Fruit fly (Drosophila melanogaster) S2 (cell line): ENCODE measurements around the gene GstD5.
A peak's percentile ranks its signal among the peaks of the same experiment; 100 is the strongest.

ENCODE experiments used
- CG8478 ChIP-seq: fragments of >200 bp; optimal IDR thresholded peaks from 2 replicates; lab custom pipeline; 2018
- CTCF ChIP-seq, 2 experiments: fragments of >200 bp; optimal IDR thresholded peaks; 2 replicates each; lab custom pipeline; 2018

- TF ChIP-seq CG8478 (lab: Kevin White, UChicago), result no peak
- TF ChIP-seq CTCF (optimal IDR thresholded peaks at IDR 0.05; lab: Kevin White, UChicago), result peak in 1 of 2 experiments; percentile 29
These were observed 19.5 kb upstream of the GstD5 start, which contains the start of gene MBD-R2 for dm6 chr3R:12356044-12356443.
